Fruit fly (Drosophila melanogaster) whole organism: ENCODE measurements around the gene CG8507.

Experiments used
- Dll ChIP-seq: fragments of >200 bp; optimal IDR thresholded peaks from 2 replicates; lab custom pipeline; 2017
- pan ChIP-seq: fragments of >200 bp; optimal IDR thresholded peaks from 2 replicates; lab custom pipeline; 2017
- psq ChIP-seq: fragments of >200 bp; optimal IDR thresholded peaks from 2 replicates; lab custom pipeline; 2017

DNA sequence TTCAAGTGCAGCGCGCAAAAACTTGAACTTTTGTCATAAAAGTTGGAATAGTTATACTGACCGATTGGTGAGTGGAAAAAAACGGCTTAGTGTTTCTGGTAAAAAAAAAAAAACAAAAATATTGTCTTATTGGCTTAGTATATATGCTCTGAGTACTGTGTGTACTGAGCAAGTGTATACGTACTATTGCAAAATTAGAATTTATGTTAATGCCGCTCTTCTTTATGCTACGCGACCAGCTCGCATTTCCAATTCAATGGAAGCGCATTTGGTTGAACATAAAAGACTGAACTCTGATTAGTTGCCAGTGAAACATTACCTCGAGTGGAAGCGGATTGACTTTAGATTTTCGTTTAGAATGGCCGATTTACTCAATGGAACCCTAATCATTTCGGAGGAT lies 21.2 kb downstream of the CG8507 start, which contains the start of gene CG8534:
- TF ChIP-seq Dll (lab: Kevin White, UChicago) (no peak), psq (no peak), pan (lab: Kevin White, UChicago) (no peak)
